Worm (Caenorhabditis elegans): Measurements from ENCODE around the gene C13C4.7.

The C13C4.7 gene

DNA sequence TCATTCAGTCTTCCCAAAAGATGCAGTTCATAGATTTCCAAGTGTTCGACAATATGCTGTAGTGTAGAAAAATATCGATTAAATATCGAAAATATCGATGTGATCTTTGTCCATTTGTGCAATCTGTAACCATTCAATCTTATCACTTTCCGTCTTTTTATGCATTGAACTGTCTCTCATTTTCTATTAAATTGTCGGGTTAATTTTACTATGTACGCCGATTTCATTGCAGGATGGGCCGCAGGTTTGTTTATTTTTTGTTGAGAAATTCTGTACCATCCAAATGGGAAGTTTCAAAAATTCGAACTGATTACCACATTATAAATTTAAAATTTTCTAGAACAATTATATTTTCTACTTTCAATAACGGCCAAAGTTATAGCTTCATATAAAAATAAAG, 36.1 kb downstream of the C13C4.7 start, which contains the start of gene R07B7.8:
R07B7.8 (minus strand) TSS at position 101 of the 400 bp plus-strand sequence.
- TF ChIP-seq F55B11.4 (tag; optimal IDR thresholded peaks at IDR 0.05; ENCODE audit: borderline replicate concordance, insufficient read depth) (no peak), egl-44 (GFP tag; IDR thresholded peaks at IDR 0.05) (no peak), ceh-58 (GFP tag; IDR thresholded peaks at IDR 0.05) (no peak), cebp-1 (GFP tag; IDR thresholded peaks at IDR 0.05) (no peak), cebp-1 (tag; optimal IDR thresholded peaks at IDR 0.05) (no peak), attf-3 (GFP tag; conservative IDR thresholded peaks at IDR 0.05) (no peak), madf-8 (GFP tag; conservative IDR thresholded peaks at IDR 0.05) (no peak)

- no peak for TF ChIP-seq ceh-91 (GFP tag; IDR thresholded peaks at IDR 0.05)
- TF ChIP-seq hmg-1.2 (GFP tag; IDR thresholded peaks at IDR 0.05): peak; percentile 75; the same call in 1 of the 2 replicates
These were observed 37.3 kb downstream of the C13C4.7 start, which contains the start of gene R07B7.10 for ce11 chrV:12082932-12083331. R07B7.10 (plus strand) TSS chrV:12083216.

ce11 chrV:12080274-12080673, 40.0 kb downstream of the C13C4.7 start, which contains the start of gene R07B7.9:
R07B7.9 (minus strand) TSS chrV:12080374.
- TF ChIP-seq mel-28 (tag; optimal IDR thresholded peaks at IDR 0.05; ENCODE audit: borderline replicate concordance): no peak

DNA sequence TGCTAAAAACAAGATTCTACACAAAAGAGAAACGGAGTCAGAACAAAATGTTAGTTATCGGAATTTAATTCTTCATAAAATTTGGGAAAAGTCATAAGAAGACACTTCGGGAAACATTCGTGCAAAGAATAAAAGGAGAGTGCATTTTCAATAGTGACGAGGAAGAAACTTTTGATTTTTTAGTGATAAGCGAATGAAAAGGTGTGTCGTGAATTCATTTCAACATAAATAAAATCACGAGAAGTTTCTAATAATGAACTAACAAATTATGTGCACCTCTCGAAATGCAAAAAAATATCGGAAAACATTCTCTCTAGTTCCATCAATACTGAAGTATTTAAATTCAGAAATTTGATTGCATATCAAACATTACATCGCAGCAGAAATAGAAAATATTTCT, 44.3 kb downstream of the C13C4.7 start:
- TF ChIP-seq madf-8 (GFP tag; conservative IDR thresholded peaks at IDR 0.05) (no peak), F23B12.7 (tag; optimal IDR thresholded peaks at IDR 0.05; ENCODE audit: insufficient read depth) (peak; percentile 37), F33H1.4 (GFP tag; IDR thresholded peaks at IDR 0.05) (no peak), nhr-80 (tag; optimal IDR thresholded peaks at IDR 0.05) (peak; percentile 75)

DNA sequence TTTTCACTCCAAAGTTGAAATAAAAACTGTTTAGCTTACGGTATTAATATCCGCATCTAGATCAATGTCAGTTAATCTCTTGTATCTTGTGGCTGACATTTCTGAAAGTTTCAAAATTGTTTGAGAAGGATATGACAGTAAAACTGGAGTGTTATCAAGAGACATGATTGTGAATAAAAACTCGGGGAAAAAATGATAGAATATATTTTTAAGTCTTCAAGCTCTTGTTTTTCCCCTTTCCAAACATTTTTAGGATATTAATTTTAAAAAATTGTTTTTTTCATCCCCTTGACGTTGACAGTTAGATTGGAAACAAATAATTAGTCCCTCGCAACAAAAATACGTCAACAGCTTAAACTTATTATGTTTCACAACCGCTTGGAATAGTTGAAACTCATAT, 45.4 kb downstream of the C13C4.7 start, which contains the start of gene R07B7.6:
R07B7.6 (minus strand) TSS at position 101 of the 400 bp plus-strand sequence.
- no peak for TF ChIP-seq ama-1 (optimal IDR thresholded peaks at IDR 0.05)
- TF ChIP-seq ama-1 (GFP tag; optimal IDR thresholded peaks at IDR 0.05): no peak
- no peak for TF ChIP-seq repo-1 (tag; optimal IDR thresholded peaks at IDR 0.05)

DNA sequence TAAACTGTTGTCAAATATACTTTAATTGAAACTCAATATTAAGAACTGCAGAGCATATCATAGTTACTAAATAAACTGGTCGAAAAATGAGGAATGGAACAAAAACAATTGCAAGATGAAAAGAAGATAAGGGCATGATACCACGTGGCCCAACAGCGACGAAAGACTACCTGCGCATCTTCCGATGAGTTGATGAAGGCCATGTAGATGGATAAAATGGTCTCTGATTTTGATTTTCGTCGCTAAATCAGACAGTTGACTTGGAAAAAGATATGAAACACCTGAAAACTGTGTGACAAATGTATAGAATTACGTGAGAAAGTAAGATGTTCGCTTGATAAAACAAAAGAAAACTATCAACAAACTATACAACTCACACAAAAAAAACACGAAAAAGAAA, 48.8 kb downstream of the C13C4.7 start:
- TF ChIP-seq dox-1 (GFP tag; IDR thresholded peaks at IDR 0.05) (no peak), sptf-2 (GFP tag; optimal IDR thresholded peaks at IDR 0.05) (no peak), nhr-90 (tag; optimal IDR thresholded peaks at IDR 0.05) (no peak), hmg-1.2 (GFP tag; IDR thresholded peaks at IDR 0.05) (no peak), T07F8.4 (tag; optimal IDR thresholded peaks at IDR 0.05) (no peak), mxl-1 (tag; optimal IDR thresholded peaks at IDR 0.05) (no peak), hmg-20 (GFP tag; IDR thresholded peaks at IDR 0.05) (no peak), F55B11.4 (tag; optimal IDR thresholded peaks at IDR 0.05; ENCODE audit: borderline replicate concordance, insufficient read depth) (no peak), F49E8.2 (tag; optimal IDR thresholded peaks at IDR 0.05; ENCODE audit: insufficient read depth) (no peak), sea-2 (GFP tag; IDR thresholded peaks at IDR 0.05) (no peak), ztf-22 (GFP tag; optimal IDR thresholded peaks at IDR 0.05) (no peak), efl-1 (GFP tag; optimal IDR thresholded peaks at IDR 0.05) (no peak), madf-6 (GFP tag; IDR thresholded peaks at IDR 0.05) (no peak), F33H1.4 (GFP tag; IDR thresholded peaks at IDR 0.05) (no peak), egl-18 (GFP tag; IDR thresholded peaks at IDR 0.05) (no peak)

ce11 chrV:12070419-12070818, 49.9 kb downstream of the C13C4.7 start, which contains the start of gene kmo-1:
kmo-1 (minus strand) TSS chrV:12070519.
- TF ChIP-seq Y67H2A.10 (GFP tag; conservative IDR thresholded peaks at IDR 0.05) (no peak), die-1 (tag; optimal IDR thresholded peaks at IDR 0.05) (no peak), let-607 (tag; optimal IDR thresholded peaks at IDR 0.05) (no peak), F23B12.7 (tag; optimal IDR thresholded peaks at IDR 0.05; ENCODE audit: insufficient read depth) (no peak), gei-17 (GFP tag; optimal IDR thresholded peaks at IDR 0.05) (no peak), nfya-2 (GFP tag; IDR thresholded peaks at IDR 0.05) (no peak), lag-1 (GFP tag; IDR thresholded peaks at IDR 0.05) (no peak)

Measured in whole organism, young adult.